Worm (Caenorhabditis elegans) whole organism, L4/young adult: ENCODE measurements around the gene Y66A7A.9.

Experiments
- W03F9.2 ChIP-seq: fragments of 150-350 bp; optimal IDR thresholded peaks from 2 replicates; lab custom pipeline; 2014; ENCODE audit warnings: missing biosample characterization, missing genetic modification characterization
- dao-5 ChIP-seq: sonication (generic microtip); optimal IDR thresholded peaks from 2 replicates; lab custom pipeline; 2016; ENCODE audit warnings: missing genotype, missing genetic modification characterization, moderate library complexity, missing compliant biosample characterization
- him-1 ChIP-seq: sonication (generic microtip); optimal IDR thresholded peaks from 2 replicates; lab custom pipeline; 2016; ENCODE audit warnings: missing genotype, missing genetic modification reagents, missing genetic modification characterization, missing compliant biosample characterization

DNA sequence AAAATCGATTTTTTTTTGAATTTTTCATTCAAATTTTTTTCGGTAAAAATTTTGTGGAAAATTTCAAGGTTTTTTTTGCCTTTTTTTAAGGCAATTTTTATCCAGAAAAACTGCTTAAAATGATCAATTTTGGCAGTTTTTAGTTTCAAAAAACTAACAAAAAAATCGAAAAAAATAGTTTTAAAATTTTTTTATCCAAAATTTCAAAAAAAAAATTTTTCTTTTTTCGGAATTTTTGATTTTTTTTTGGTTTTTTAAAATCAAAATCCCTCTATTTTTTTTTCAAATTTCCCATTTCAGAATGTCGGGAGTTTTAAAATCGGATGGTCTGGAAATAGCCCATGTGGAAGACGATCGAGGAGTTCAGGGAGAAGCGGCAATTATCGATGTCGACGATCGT lies 38.4 kb downstream of the Y66A7A.9 start, which contains the start of gene Y66D12A.8:
- TF ChIP-seq W03F9.2 (tag; lab: Kevin White, UChicago) (no peak), dao-5 (no peak), him-1 (tag; lab: Kevin White, UChicago) (no peak)
